ENCODE assay signal across 1 fruit fly cellular context in the genomic region with DNA sequence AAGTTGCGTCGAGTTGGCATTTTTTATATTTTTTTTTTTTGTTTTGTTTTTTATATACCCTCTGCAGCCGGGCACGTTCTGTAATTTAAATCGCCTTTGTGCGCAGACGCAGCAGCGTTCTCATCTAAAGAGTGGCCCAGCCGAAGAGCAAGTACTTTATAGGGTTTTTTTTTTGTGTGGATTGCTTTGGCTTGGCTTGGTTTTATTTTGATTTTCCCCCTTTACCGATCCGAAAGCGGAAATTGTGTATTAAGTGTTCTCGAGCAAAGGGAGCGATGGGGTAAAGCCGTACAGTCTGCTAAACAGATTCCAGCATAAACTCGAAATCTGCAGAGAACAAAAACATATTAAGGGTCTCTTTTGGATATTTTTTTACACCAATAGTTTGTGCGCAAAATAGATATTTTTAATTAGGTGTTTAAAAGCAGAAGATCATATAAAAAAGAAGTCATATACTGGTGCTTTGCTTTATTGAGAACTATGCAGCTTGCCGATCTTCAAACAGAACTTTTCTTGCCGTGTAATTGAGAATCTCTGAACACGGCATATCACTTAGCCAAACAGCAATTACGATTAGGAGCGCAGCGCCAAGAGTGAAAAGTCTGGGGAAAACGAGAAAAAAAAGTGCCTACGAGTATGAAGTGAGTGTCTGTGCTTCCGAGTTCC.
TF ChIP-seq lines count a peak whose summit lies in the region.

No protein-coding gene starts in this region.

TF ChIP-seq in whole organism, prepupa, 60 proteins besides CTCF, POLR2A, EP300 and RAD21 (continued from another document):
- no peak for TF ChIP-seq acj6 (GFP tag; optimal IDR thresholded peaks at IDR 0.05; lab: Kevin White, UChicago)
- TF ChIP-seq Hr4 (GFP tag; optimal IDR thresholded peaks at IDR 0.05; lab: Kevin White, UChicago) = no peak
- TF ChIP-seq Ets96B (tag; optimal IDR thresholded peaks at IDR 0.05; lab: Kevin White, UChicago) = peak; percentile 43
- no peak for TF ChIP-seq CG15336 (GFP tag; IDR thresholded peaks at IDR 0.05; lab: Robert Waterston, UW)
